Fruit fly (Drosophila melanogaster) whole organism, embryonic: Measurements from ENCODE around the gene CG42404.
A peak's percentile ranks its signal among the peaks of the same experiment; 100 is the strongest.

Experiments
- BEAF-32 ChIP-seq: fragments of 200-800 bp; sonication (Bioruptor generic); optimal IDR thresholded peaks from 3 replicates; lab custom pipeline; 2017; ENCODE audit warnings: missing biosample characterization, missing genetic modification characterization, mild to moderate bottlenecking, moderate library complexity, missing genetic modification reagents
- CG10267 ChIP-seq: fragments of 200-800 bp; sonication (Bioruptor generic); optimal IDR thresholded peaks from 2 replicates; lab custom pipeline; 2018; ENCODE audit warnings: missing biosample characterization, mild to moderate bottlenecking, missing genetic modification characterization, moderate library complexity
- CG10565 ChIP-seq: fragments of 200-800 bp; sonication (Bioruptor generic); optimal IDR thresholded peaks from 3 replicates; lab custom pipeline; 2016; ENCODE audit warnings: missing biosample characterization, mild to moderate bottlenecking, missing genetic modification characterization
- CG11560 ChIP-seq: fragments of 200-800 bp; sonication (Bioruptor generic); IDR thresholded peaks from 3 replicates; pipeline ENCODE4 v1.3.6; 2022; ENCODE audit warnings: missing biosample characterization, missing genetic modification characterization
- CG12299 ChIP-seq: fragments of 200-800 bp; sonication (Bioruptor generic); optimal IDR thresholded peaks from 2 replicates; lab custom pipeline; 2018; ENCODE audit warnings: missing biosample characterization, mild to moderate bottlenecking, missing genetic modification characterization
- CG1233 ChIP-seq: fragments of 200-800 bp; sonication (Bioruptor generic); optimal IDR thresholded peaks from 4 replicates; lab custom pipeline; 2018; ENCODE audit warnings: missing biosample characterization, mild to moderate bottlenecking, missing genetic modification characterization
- CG12391 ChIP-seq: fragments of 200-800 bp; sonication (Bioruptor generic); optimal IDR thresholded peaks from 3 replicates; lab custom pipeline; 2018; ENCODE audit warnings: missing biosample characterization, mild to moderate bottlenecking, missing genetic modification characterization, moderate library complexity
- CG2116 ChIP-seq: fragments of 200-800 bp; sonication (Bioruptor generic); optimal IDR thresholded peaks from 3 replicates; lab custom pipeline; 2018; ENCODE audit warnings: missing biosample characterization, mild to moderate bottlenecking, missing genetic modification characterization
- CG2678 ChIP-seq: fragments of 200-800 bp; sonication (Bioruptor generic); optimal IDR thresholded peaks from 3 replicates; lab custom pipeline; 2019; ENCODE audit warnings: missing biosample characterization, mild to moderate bottlenecking, missing genetic modification characterization, moderate library complexity
- CG4282 ChIP-seq: fragments of 200-800 bp; sonication (Bioruptor generic); optimal IDR thresholded peaks from 2 replicates; lab custom pipeline; 2016; ENCODE audit warnings: missing biosample characterization, missing genetic modification characterization
- CG6765 ChIP-seq: fragments of 200-800 bp; sonication (Bioruptor generic); optimal IDR thresholded peaks from 3 replicates; lab custom pipeline; 2017; ENCODE audit warnings: missing biosample characterization, mild to moderate bottlenecking, missing genetic modification characterization
- CG7987 ChIP-seq: fragments of 200-800 bp; sonication (Bioruptor generic); optimal IDR thresholded peaks from 2 replicates; lab custom pipeline; 2018; ENCODE audit warnings: missing biosample characterization, mild to moderate bottlenecking, missing genetic modification characterization, moderate library complexity
- CG9797 ChIP-seq: fragments of 200-800 bp; sonication (Bioruptor generic); optimal IDR thresholded peaks from 3 replicates; lab custom pipeline; 2018; ENCODE audit warnings: missing biosample characterization, mild to moderate bottlenecking, missing genetic modification characterization
- CTCF ChIP-seq: fragments of 200-800 bp; sonication (Bioruptor generic); optimal IDR thresholded peaks from 2 replicates; lab custom pipeline; 2017; ENCODE audit warnings: missing biosample characterization, mild to moderate bottlenecking, missing genetic modification characterization, moderate library complexity
- Eip74EF ChIP-seq, 2 experiments: fragments of 200-800 bp in 1 of 2; fragments of >200 bp in 1 of 2; sonication (Bioruptor generic) in 1 of 2; optimal IDR thresholded peaks; 2 replicates each; lab custom pipeline; 2017 to 2019; ENCODE audit warnings: missing biosample characterization in 2 of 2, missing genetic modification characterization in 2 of 2, mild to moderate bottlenecking in 1 of 2, moderate library complexity in 1 of 2
- Ets65A ChIP-seq: fragments of 200-800 bp; sonication (Bioruptor generic); peaks from one replicate; lab custom pipeline; 2016; ENCODE audit warnings: missing biosample characterization, missing genetic modification characterization
- HHEX ChIP-seq: fragments of 200-800 bp; sonication (Bioruptor generic); optimal IDR thresholded peaks from 3 replicates; lab custom pipeline; 2017; ENCODE audit warnings: missing biosample characterization, mild to moderate bottlenecking, missing genetic modification characterization, missing genetic modification reagents
- HmgD ChIP-seq: fragments of 200-800 bp; sonication (Bioruptor generic); optimal IDR thresholded peaks from 3 replicates; lab custom pipeline; 2016; ENCODE audit warnings: missing biosample characterization, missing genetic modification characterization
- Hmr ChIP-seq: fragments of 200-800 bp; sonication (Bioruptor generic); optimal IDR thresholded peaks from 3 replicates; lab custom pipeline; 2017; ENCODE audit warnings: mild to moderate bottlenecking, missing biosample characterization, missing genetic modification reagents, missing genetic modification characterization
- Mad ChIP-seq: fragments of 200-800 bp; sonication (Bioruptor generic); optimal IDR thresholded peaks from 2 replicates; lab custom pipeline; 2016; ENCODE audit warnings: missing biosample characterization, missing genetic modification characterization
- Med ChIP-seq: fragments of 200-800 bp; sonication (Bioruptor generic); peaks from one replicate; lab custom pipeline; 2016; ENCODE audit warnings: missing biosample characterization, missing genetic modification characterization, mild to moderate bottlenecking, inconsistent platforms, moderate library complexity
- NC2β ChIP-seq: fragments of 200-800 bp; sonication (Bioruptor generic); optimal IDR thresholded peaks from 2 replicates; lab custom pipeline; 2016; ENCODE audit warnings: missing biosample characterization, missing genetic modification characterization
- Oaz ChIP-seq: fragments of 200-800 bp; sonication (Bioruptor generic); IDR thresholded peaks from 2 replicates; pipeline ENCODE4 v1.3.6; 2022; ENCODE audit warnings: missing biosample characterization, missing genetic modification characterization
- Optix ChIP-seq: fragments of 200-800 bp; sonication (Bioruptor generic); IDR thresholded peaks from 3 replicates; pipeline ENCODE4 v1.3.6; 2022; ENCODE audit warnings: missing biosample characterization, missing genetic modification characterization
- Stat92E ChIP-seq, 3 experiments: fragments of >200 bp in 2 of 3; fragments of 200-800 bp in 1 of 3; sonication (Bioruptor generic) in 1 of 3; optimal IDR thresholded peaks; 2 replicates each; lab custom pipeline; 2017 to 2019; ENCODE audit warnings: missing biosample characterization in 3 of 3, missing genetic modification characterization in 3 of 3, mild to moderate bottlenecking in 1 of 3, moderate library complexity in 1 of 3
- Trl ChIP-seq, 3 experiments: fragments of >200 bp in 2 of 3; fragments of 200-800 bp in 1 of 3; sonication (Bioruptor generic) in 1 of 3; optimal IDR thresholded peaks; 2 replicates in 1 of 3; 3 replicates in 2 of 3; lab custom pipeline; 2016 to 2017; ENCODE audit warnings: missing biosample characterization in 1 of 3, missing genetic modification characterization in 1 of 3
- ato ChIP-seq: fragments of 200-800 bp; sonication (Bioruptor generic); IDR thresholded peaks from 2 replicates; pipeline ENCODE4 v1.3.6; 2022; ENCODE audit warnings: missing biosample characterization, missing genetic modification characterization; ENCODE audit not compliant: partially characterized antibody
- crp ChIP-seq, 2 experiments: fragments of 200-800 bp; sonication (Bioruptor generic); optimal IDR thresholded peaks; 2 replicates in 1 of 2; 3 replicates in 1 of 2; lab custom pipeline; 2017; ENCODE audit warnings: missing biosample characterization in 2 of 2, missing genetic modification characterization in 2 of 2, mild to moderate bottlenecking in 1 of 2, moderate library complexity in 1 of 2
- dpn ChIP-seq, 2 experiments: fragments of 200-800 bp; sonication (Bioruptor generic); optimal IDR thresholded peaks; 3 replicates each; lab custom pipeline; 2016; ENCODE audit warnings: missing biosample characterization in 2 of 2, missing genetic modification characterization in 2 of 2
- gfzf ChIP-seq: fragments of 200-800 bp; sonication (Bioruptor generic); optimal IDR thresholded peaks from 2 replicates; lab custom pipeline; 2016; ENCODE audit warnings: missing biosample characterization, mild to moderate bottlenecking, missing genetic modification characterization, moderate library complexity
- lilli ChIP-seq: fragments of 200-800 bp; sonication (Bioruptor generic); optimal IDR thresholded peaks from 3 replicates; lab custom pipeline; 2016; ENCODE audit warnings: missing biosample characterization, missing genetic modification characterization
- lola ChIP-seq, 3 experiments: fragments of >200 bp in 2 of 3; fragments of 200-800 bp in 1 of 3; sonication (Bioruptor generic) in 1 of 3; optimal IDR thresholded peaks; 2 replicates each; lab custom pipeline; 2017 to 2019; ENCODE audit warnings: missing biosample characterization in 3 of 3, missing genetic modification characterization in 3 of 3, mild to moderate bottlenecking in 1 of 3, moderate library complexity in 1 of 3
- maf-S ChIP-seq: fragments of 200-800 bp; sonication (Bioruptor generic); optimal IDR thresholded peaks from 2 replicates; lab custom pipeline; 2016; ENCODE audit warnings: missing biosample characterization, missing genetic modification characterization
- nom ChIP-seq: fragments of 200-800 bp; sonication (Bioruptor generic); optimal IDR thresholded peaks from 2 replicates; lab custom pipeline; 2017; ENCODE audit warnings: missing biosample characterization, missing genetic modification characterization, mild to moderate bottlenecking, moderate library complexity, missing genetic modification reagents
- p53 ChIP-seq: fragments of 200-800 bp; sonication (Bioruptor generic); optimal IDR thresholded peaks from 2 replicates; lab custom pipeline; 2016; ENCODE audit warnings: missing biosample characterization, missing genetic modification characterization
- prd ChIP-seq, 3 experiments: fragments of >200 bp in 2 of 3; fragments of 200-800 bp in 1 of 3; sonication (Bioruptor generic) in 1 of 3; optimal IDR thresholded peaks in 2 of 3; IDR thresholded peaks in 1 of 3; 2 replicates in 2 of 3; 3 replicates in 1 of 3; pipeline versions ENCODE4 v1.3.6 to Lab custom; 2017 to 2022; ENCODE audit warnings: missing biosample characterization in 1 of 3, missing genetic modification characterization in 1 of 3
- pum ChIP-seq: fragments of 200-800 bp; sonication (Bioruptor generic); optimal IDR thresholded peaks from 2 replicates; lab custom pipeline; 2016; ENCODE audit warnings: missing biosample characterization, missing genetic modification characterization
- salm ChIP-seq: fragments of 200-800 bp; sonication (Bioruptor generic); optimal IDR thresholded peaks from 2 replicates; lab custom pipeline; 2018; ENCODE audit warnings: missing biosample characterization, mild to moderate bottlenecking, missing genetic modification characterization
- sd ChIP-seq: fragments of 200-800 bp; sonication (Bioruptor generic); optimal IDR thresholded peaks from 3 replicates; lab custom pipeline; 2018; ENCODE audit warnings: missing biosample characterization, mild to moderate bottlenecking, missing genetic modification characterization, moderate library complexity
- sens-2 ChIP-seq: fragments of 200-800 bp; sonication (Bioruptor generic); IDR thresholded peaks from 2 replicates; pipeline ENCODE4 v1.3.6; 2022; ENCODE audit warnings: missing biosample characterization, missing genetic modification characterization
- sug ChIP-seq: fragments of 200-800 bp; optimal IDR thresholded peaks from 2 replicates; lab custom pipeline; 2019; ENCODE audit warnings: missing biosample characterization, mild to moderate bottlenecking, missing genetic modification characterization, moderate library complexity
- tll ChIP-seq, 2 experiments: fragments of 200-800 bp in 1 of 2; fragments of >200 bp in 1 of 2; sonication (Bioruptor generic) in 1 of 2; optimal IDR thresholded peaks; 2 replicates each; lab custom pipeline; 2017 to 2019; ENCODE audit warnings: missing biosample characterization in 2 of 2, missing genetic modification characterization in 2 of 2, mild to moderate bottlenecking in 1 of 2, moderate library complexity in 1 of 2

Gene CG42404

DNA sequence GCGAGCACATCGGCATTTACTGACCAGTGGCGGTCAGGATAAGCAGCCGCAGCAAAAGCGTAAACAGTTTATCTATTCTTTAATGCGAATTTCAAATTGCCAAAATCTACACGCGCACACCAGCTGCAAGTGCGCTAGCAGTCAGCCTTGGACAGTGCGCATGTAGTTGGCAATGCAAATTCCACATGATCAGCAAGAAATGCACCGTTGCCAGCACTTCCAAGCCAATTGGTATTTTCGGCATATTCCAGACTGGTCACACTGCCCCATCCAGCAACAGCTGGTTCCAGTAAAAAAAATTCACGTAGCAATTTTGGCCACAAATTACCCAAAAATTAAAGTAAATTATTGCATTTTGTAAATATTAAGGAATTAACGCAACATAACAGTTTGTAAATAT is 37.9 kb downstream of the CG42404 start (continued):
- TF ChIP-seq Mad = no peak
- no peak for TF ChIP-seq Stat92E (GFP tag; optimal IDR thresholded peaks at IDR 0.05; lab: Kevin White, UChicago)
- no peak for TF ChIP-seq Eip74EF (GFP tag; optimal IDR thresholded peaks at IDR 0.05; lab: Kevin White, UChicago)
- peak; percentile 98 for TF ChIP-seq sd (tag; lab: Kevin White, UChicago)
- TF ChIP-seq CG7987 (GFP tag; lab: Kevin White, UChicago) = peak; percentile 35
- peak; percentile 78 to 96 for TF ChIP-seq crp (GFP tag; optimal IDR thresholded peaks at IDR 0.05; lab: Kevin White, UChicago)
- no peak for TF ChIP-seq ato (GFP tag; lab: Robert Waterston, UW)
- peak; percentile 9 for TF ChIP-seq maf-S (GFP tag; lab: Kevin White, UChicago)
- TF ChIP-seq dpn (GFP tag; optimal IDR thresholded peaks at IDR 0.05; lab: Kevin White, UChicago) = peak; percentile 34 to 39
- TF ChIP-seq CG11560 (tag; lab: Robert Waterston, UW) = no peak
- TF ChIP-seq p53 (GFP tag; lab: Kevin White, UChicago) = peak; percentile 5
- TF ChIP-seq CG2116 (GFP tag; lab: Kevin White, UChicago) = peak; percentile 89
- no peak for TF ChIP-seq Trl (optimal IDR thresholded peaks at IDR 0.05; lab: Kevin White, UChicago)
- TF ChIP-seq Trl (GFP tag; optimal IDR thresholded peaks at IDR 0.05; lab: Kevin White, UChicago) = peak; percentile 19
- peak; percentile 95 for TF ChIP-seq CG9797 (GFP tag; lab: Kevin White, UChicago)
- peak in 1 of 2 experiments; percentile 34 for TF ChIP-seq tll (GFP tag; optimal IDR thresholded peaks at IDR 0.05; lab: Kevin White, UChicago)
- peak; percentile 54 for TF ChIP-seq CG10267
- peak; percentile 38 for TF ChIP-seq sug
- peak; percentile 46 for TF ChIP-seq CG4282
- TF ChIP-seq CTCF (GFP tag; lab: Kevin White, UChicago) = peak; percentile 52
- TF ChIP-seq nom (GFP tag; lab: Kevin White, UChicago) = no peak
- TF ChIP-seq gfzf (GFP tag; lab: Kevin White, UChicago) = peak; percentile 97
- TF ChIP-seq Optix = no peak
- no peak for TF ChIP-seq NC2β
- no peak for TF ChIP-seq prd (optimal IDR thresholded peaks at IDR 0.05; lab: Kevin White, UChicago)
- no peak for TF ChIP-seq prd (GFP tag; IDR thresholded peaks at IDR 0.05; lab: Robert Waterston, UW)
- TF ChIP-seq Hmr (GFP tag; lab: Kevin White, UChicago) = peak; percentile 55
- TF ChIP-seq CG12391 (tag; lab: Kevin White, UChicago) = peak; percentile 21

DNA sequence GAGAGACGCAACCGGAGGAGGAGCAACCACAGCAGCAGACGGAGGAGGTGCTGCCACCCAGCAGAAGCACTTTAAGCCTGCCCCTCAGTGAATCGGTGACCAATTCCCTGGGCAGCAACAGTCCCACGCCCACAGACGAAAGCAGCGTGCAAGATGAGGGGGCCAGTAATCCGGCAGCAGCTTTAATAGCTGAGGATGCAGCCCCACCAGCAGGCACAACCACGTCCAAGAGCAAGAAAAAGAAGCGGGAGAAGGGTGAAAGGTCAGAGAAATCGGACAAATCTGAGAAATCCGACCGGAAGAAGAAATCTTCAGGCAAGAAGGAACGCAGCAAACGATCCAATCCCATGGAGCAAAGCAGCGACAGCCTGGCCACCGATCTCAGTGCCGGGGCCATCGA is 38.9 kb downstream of the CG42404 start:
- TF ChIP-seq lola (GFP tag; optimal IDR thresholded peaks at IDR 0.05; lab: Kevin White, UChicago) (no peak), CG6765 (GFP tag; lab: Kevin White, UChicago) (no peak), BEAF-32 (GFP tag; lab: Kevin White, UChicago) (no peak), pum (no peak), Optix (no peak), Oaz (GFP tag; lab: Robert Waterston, UW) (no peak), salm (tag; lab: Kevin White, UChicago) (no peak), sens-2 (GFP tag; lab: Robert Waterston, UW) (no peak), Ets65A (GFP tag; lab: Kevin White, UChicago) (peak; percentile 91), Med (peak; percentile 26), lilli (GFP tag; lab: Kevin White, UChicago) (no peak), CG1233 (no peak), HHEX (GFP tag; lab: Kevin White, UChicago) (no peak), CG12299 (tag; lab: Kevin White, UChicago) (no peak), CG2678 (tag; lab: Kevin White, UChicago) (no peak), HmgD (GFP tag; lab: Kevin White, UChicago) (no peak), CG10565 (GFP tag; lab: Kevin White, UChicago) (no peak), NC2β (no peak)
